Fruit fly (Drosophila melanogaster): ENCODE data around the gene ClC-a.

- TF ChIP-seq CG8478 (optimal IDR thresholded peaks at IDR 0.05) = no peak
- no peak for TF ChIP-seq Dll (optimal IDR thresholded peaks at IDR 0.05)
- no peak for TF ChIP-seq usp (GFP tag; optimal IDR thresholded peaks at IDR 0.05)
- no peak for TF ChIP-seq psq (optimal IDR thresholded peaks at IDR 0.05)
- TF ChIP-seq EcR (GFP tag; optimal IDR thresholded peaks at IDR 0.05) = no peak
Measured at dm6 chr3R:11807641-11808040, 5.4 kb downstream of the ClC-a start.

Measured in whole organism.